Worm (Caenorhabditis elegans) whole organism, young adult: Measurements from ENCODE around the gene bkip-1.

Experiments
- let-526 ChIP-seq: fragments of 200-800 bp; sonication (Bioruptor generic); IDR thresholded peaks from 2 replicates; pipeline ENCODE4 v1.3.6; 2022; ENCODE audit warnings: missing genetic modification reagents, missing genetic modification characterization, missing compliant biosample characterization
- snpc-4 ChIP-seq, 5 experiments: fragments of 150-350 bp in 1 of 5; sonication (generic microtip) in 4 of 5; optimal IDR thresholded peaks; 2 replicates each; lab custom pipeline; 2014 to 2018; ENCODE audit warnings: missing genetic modification characterization in 5 of 5, missing biosample characterization in 3 of 5, antibody characterized with exemption in 2 of 5, mild to moderate bottlenecking in 2 of 5, missing compliant biosample characterization in 2 of 5, missing genotype in 2 of 5, moderate library complexity in 2 of 5, missing genetic modification reagents in 1 of 5

ce11 chrII:14096814-14097213 is 4.2 kb upstream of the bkip-1 start:
- TF ChIP-seq let-526 (GFP tag; lab: Robert Waterston, UW) (no peak), snpc-4 (GFP tag; optimal IDR thresholded peaks at IDR 0.05; lab: Kevin White, UChicago) (no peak), snpc-4 (tag; optimal IDR thresholded peaks at IDR 0.05; lab: Kevin White, UChicago) (peak in 2 of 4 experiments; percentile 26 to 46)
